Fruit fly (Drosophila melanogaster): Measurements from ENCODE around the gene nub.

nub gene

dm6 chr2L:12587325-12587724 lies at the start of gene nub:
TSS of gene nub (plus strand) at chr2L:12587625.
- no peak for TF ChIP-seq Mnt (GFP tag; optimal IDR thresholded peaks at IDR 0.05)
- peak; percentile 61 for TF ChIP-seq kay (GFP tag; ENCODE audit: borderline replicate concordance)

dm6 chr2L:12539334-12539733 lies 48.1 kb upstream of the nub start:
- no peak for TF ChIP-seq CG14711 (tag; optimal IDR thresholded peaks at IDR 0.05)
- TF ChIP-seq pad (GFP tag; optimal IDR thresholded peaks at IDR 0.05): no peak
- no peak for TF ChIP-seq Clk (GFP tag; optimal IDR thresholded peaks at IDR 0.05)
- no peak for TF ChIP-seq CG12768 (GFP tag; optimal IDR thresholded peaks at IDR 0.05)
- no peak for TF ChIP-seq Mnt (GFP tag; optimal IDR thresholded peaks at IDR 0.05)
- no peak for TF ChIP-seq cic (GFP tag; optimal IDR thresholded peaks at IDR 0.05)
- TF ChIP-seq CG7045 (GFP tag; optimal IDR thresholded peaks at IDR 0.05): no peak
- no peak for TF ChIP-seq bab1 (GFP tag; optimal IDR thresholded peaks at IDR 0.05)
- no peak for TF ChIP-seq CG7101 (tag; optimal IDR thresholded peaks at IDR 0.05)
- TF ChIP-seq toe (GFP tag; optimal IDR thresholded peaks at IDR 0.05): no peak
- no peak for TF ChIP-seq CG5204 (GFP tag; optimal IDR thresholded peaks at IDR 0.05)
- TF ChIP-seq CG11617 (GFP tag; optimal IDR thresholded peaks at IDR 0.05): no peak
- no peak for TF ChIP-seq tj (GFP tag; optimal IDR thresholded peaks at IDR 0.05)
- no peak for TF ChIP-seq ovo (GFP tag; optimal IDR thresholded peaks at IDR 0.05)
- TF ChIP-seq CG33017 (tag; optimal IDR thresholded peaks at IDR 0.05): no peak

- no peak for TF ChIP-seq Hr96 (GFP tag; optimal IDR thresholded peaks at IDR 0.05)
- TF ChIP-seq Mnt (GFP tag; optimal IDR thresholded peaks at IDR 0.05): no peak
- TF ChIP-seq Clk (GFP tag; optimal IDR thresholded peaks at IDR 0.05): no peak
- no peak for TF ChIP-seq Crg-1 (GFP tag; optimal IDR thresholded peaks at IDR 0.05)
- no peak for TF ChIP-seq cnc (optimal IDR thresholded peaks at IDR 0.05)
- TF ChIP-seq cic (GFP tag; optimal IDR thresholded peaks at IDR 0.05): no peak
- TF ChIP-seq toe (GFP tag; optimal IDR thresholded peaks at IDR 0.05): no peak
- TF ChIP-seq ovo (GFP tag; optimal IDR thresholded peaks at IDR 0.05): no peak
- TF ChIP-seq CG11617 (GFP tag; optimal IDR thresholded peaks at IDR 0.05): no peak
- no peak for TF ChIP-seq CG33017 (tag; optimal IDR thresholded peaks at IDR 0.05)
- no peak for TF ChIP-seq tj (GFP tag; optimal IDR thresholded peaks at IDR 0.05)
- no peak for TF ChIP-seq CG7045 (GFP tag; optimal IDR thresholded peaks at IDR 0.05)
- TF ChIP-seq CG5204 (GFP tag; optimal IDR thresholded peaks at IDR 0.05): no peak
- no peak for TF ChIP-seq kay (GFP tag; ENCODE audit: borderline replicate concordance)
- TF ChIP-seq CG14711 (tag; optimal IDR thresholded peaks at IDR 0.05): no peak
- TF ChIP-seq pad (GFP tag; optimal IDR thresholded peaks at IDR 0.05): no peak
- TF ChIP-seq bab1 (GFP tag; optimal IDR thresholded peaks at IDR 0.05): no peak
- TF ChIP-seq CG7101 (tag; optimal IDR thresholded peaks at IDR 0.05): no peak
- no peak for TF ChIP-seq CG12768 (GFP tag; optimal IDR thresholded peaks at IDR 0.05)
Measured at dm6 chr2L:12540246-12540645, 47.2 kb upstream of the nub start.

- TF ChIP-seq pad (GFP tag; optimal IDR thresholded peaks at IDR 0.05): no peak
- no peak for TF ChIP-seq CG1620 (GFP tag; optimal IDR thresholded peaks at IDR 0.05)
- peak; percentile 34 for TF ChIP-seq bab1 (GFP tag; optimal IDR thresholded peaks at IDR 0.05)
- peak; percentile 28 for TF ChIP-seq kay (GFP tag; ENCODE audit: borderline replicate concordance)
- no peak for TF ChIP-seq CG33017 (tag; optimal IDR thresholded peaks at IDR 0.05)
- TF ChIP-seq tj (GFP tag; optimal IDR thresholded peaks at IDR 0.05): no peak
- TF ChIP-seq toe (GFP tag; optimal IDR thresholded peaks at IDR 0.05): no peak
- no peak for TF ChIP-seq ovo (GFP tag; optimal IDR thresholded peaks at IDR 0.05)
- no peak for TF ChIP-seq Clk (GFP tag; optimal IDR thresholded peaks at IDR 0.05)
- TF ChIP-seq CG14711 (tag; optimal IDR thresholded peaks at IDR 0.05): peak; percentile 12
- TF ChIP-seq Hr96 (GFP tag; optimal IDR thresholded peaks at IDR 0.05): no peak
- peak; percentile 33 for TF ChIP-seq CG7101 (tag; optimal IDR thresholded peaks at IDR 0.05)
- no peak for TF ChIP-seq CG7045 (GFP tag; optimal IDR thresholded peaks at IDR 0.05)
- TF ChIP-seq CG5204 (GFP tag; optimal IDR thresholded peaks at IDR 0.05): no peak
- TF ChIP-seq Crg-1 (GFP tag; optimal IDR thresholded peaks at IDR 0.05): no peak
- TF ChIP-seq CG12768 (GFP tag; optimal IDR thresholded peaks at IDR 0.05): no peak
Measured at dm6 chr2L:12542018-12542417, 45.4 kb upstream of the nub start.

dm6 chr2L:12543107-12543615 lies 44.3 kb upstream of the nub start:
- TF ChIP-seq kay (GFP tag; ENCODE audit: borderline replicate concordance): no peak
- no peak for TF ChIP-seq ovo (GFP tag; optimal IDR thresholded peaks at IDR 0.05)
- peak; percentile 22 for TF ChIP-seq CG11617 (GFP tag; optimal IDR thresholded peaks at IDR 0.05)
- TF ChIP-seq CG33017 (tag; optimal IDR thresholded peaks at IDR 0.05): no peak
- peak; percentile 52 for TF ChIP-seq CG7045 (GFP tag; optimal IDR thresholded peaks at IDR 0.05)
- TF ChIP-seq cnc (optimal IDR thresholded peaks at IDR 0.05): no peak
- no peak for TF ChIP-seq toe (GFP tag; optimal IDR thresholded peaks at IDR 0.05)
- TF ChIP-seq Mnt (GFP tag; optimal IDR thresholded peaks at IDR 0.05): peak; percentile 48
- TF ChIP-seq Crg-1 (GFP tag; optimal IDR thresholded peaks at IDR 0.05): no peak
- no peak for TF ChIP-seq CG5204 (GFP tag; optimal IDR thresholded peaks at IDR 0.05)
- TF ChIP-seq pad (GFP tag; optimal IDR thresholded peaks at IDR 0.05): peak; percentile 31
- TF ChIP-seq Hr96 (GFP tag; optimal IDR thresholded peaks at IDR 0.05): no peak
- TF ChIP-seq CG12768 (GFP tag; optimal IDR thresholded peaks at IDR 0.05): peak; percentile 74
- no peak for TF ChIP-seq CG14711 (tag; optimal IDR thresholded peaks at IDR 0.05)
- TF ChIP-seq CG7101 (tag; optimal IDR thresholded peaks at IDR 0.05): no peak
- TF ChIP-seq cic (GFP tag; optimal IDR thresholded peaks at IDR 0.05): peak; percentile 84
- TF ChIP-seq tj (GFP tag; optimal IDR thresholded peaks at IDR 0.05): peak; percentile 70
- peak; percentile 48 for TF ChIP-seq Clk (GFP tag; optimal IDR thresholded peaks at IDR 0.05)
- TF ChIP-seq CG1620 (GFP tag; optimal IDR thresholded peaks at IDR 0.05): no peak
- TF ChIP-seq bab1 (GFP tag; optimal IDR thresholded peaks at IDR 0.05): no peak

- TF ChIP-seq kay (GFP tag; ENCODE audit: borderline replicate concordance) (no peak), CG33017 (tag; optimal IDR thresholded peaks at IDR 0.05) (no peak), CG7101 (tag; optimal IDR thresholded peaks at IDR 0.05) (no peak), Mnt (GFP tag; optimal IDR thresholded peaks at IDR 0.05) (no peak)
Measured at dm6 chr2L:12543851-12544250, 43.6 kb upstream of the nub start.

Data from whole organism, adult.